Worm (Caenorhabditis elegans) whole organism, L4/young adult: Measurements from ENCODE around the gene lin-52.

Experiments used
- W03F9.2 ChIP-seq: fragments of 150-350 bp; optimal IDR thresholded peaks from 2 replicates; lab custom pipeline; 2014; ENCODE audit warnings: missing biosample characterization, missing genetic modification characterization
- dao-5 ChIP-seq: sonication (generic microtip); optimal IDR thresholded peaks from 2 replicates; lab custom pipeline; 2016; ENCODE audit warnings: missing genotype, missing genetic modification characterization, moderate library complexity, missing compliant biosample characterization
- him-1 ChIP-seq: sonication (generic microtip); optimal IDR thresholded peaks from 2 replicates; lab custom pipeline; 2016; ENCODE audit warnings: missing genotype, missing genetic modification reagents, missing genetic modification characterization, missing compliant biosample characterization

lin-52 gene

ce11 chrIII:9853667-9854620 is 29.4 kb upstream of the lin-52 start:
- TF ChIP-seq him-1 (tag; lab: Kevin White, UChicago): no peak
- no peak for TF ChIP-seq W03F9.2 (tag; lab: Kevin White, UChicago)
- TF ChIP-seq dao-5 (tag; lab: Kevin White, UChicago): no peak

ce11 chrIII:9851547-9851946 is 27.0 kb upstream of the lin-52 start, which contains the start of gene K11H3.3:
Gene K11H3.3, plus strand, starts transcription at chrIII:9851854.
- TF ChIP-seq him-1 (tag; lab: Kevin White, UChicago) (no peak), W03F9.2 (tag; lab: Kevin White, UChicago) (no peak), dao-5 (tag; lab: Kevin White, UChicago) (no peak)

- TF ChIP-seq dao-5 (tag; lab: Kevin White, UChicago): no peak
- TF ChIP-seq him-1 (tag; lab: Kevin White, UChicago): no peak
- TF ChIP-seq W03F9.2 (tag; lab: Kevin White, UChicago): no peak
These were observed 26.3 kb upstream of the lin-52 start for ce11 chrIII:9850877-9851276.

ce11 chrIII:9849950-9850349 is 25.4 kb upstream of the lin-52 start:
- TF ChIP-seq dao-5 (tag; lab: Kevin White, UChicago): no peak
- no peak for TF ChIP-seq W03F9.2 (tag; lab: Kevin White, UChicago)
- no peak for TF ChIP-seq him-1 (tag; lab: Kevin White, UChicago)

- no peak for TF ChIP-seq dao-5 (tag; lab: Kevin White, UChicago)
- no peak for TF ChIP-seq him-1 (tag; lab: Kevin White, UChicago)
- TF ChIP-seq W03F9.2 (tag; lab: Kevin White, UChicago): no peak
These were observed 24.1 kb upstream of the lin-52 start for ce11 chrIII:9848603-9849002.

- TF ChIP-seq W03F9.2 (tag; lab: Kevin White, UChicago): peak; percentile 69
- no peak for TF ChIP-seq dao-5 (tag; lab: Kevin White, UChicago)
These were observed 23.5 kb upstream of the lin-52 start, which contains the start of gene mrpl-36 for ce11 chrIII:9848083-9848482. Gene mrpl-36, minus strand, starts transcription at chrIII:9848116.

ce11 chrIII:9846093-9846492 is 21.5 kb upstream of the lin-52 start, which contains the start of gene K11H3.2:
Gene K11H3.2, plus strand, starts transcription at chrIII:9846393.
- no peak for TF ChIP-seq him-1 (tag; lab: Kevin White, UChicago)
- TF ChIP-seq W03F9.2 (tag; lab: Kevin White, UChicago): no peak
- TF ChIP-seq dao-5 (tag; lab: Kevin White, UChicago): no peak

- TF ChIP-seq dao-5 (tag; lab: Kevin White, UChicago) (no peak), him-1 (tag; lab: Kevin White, UChicago) (no peak), W03F9.2 (tag; lab: Kevin White, UChicago) (no peak)
These were observed 19.2 kb upstream of the lin-52 start, which contains the start of gene K11H3.5 for ce11 chrIII:9843715-9844114. Gene K11H3.5, plus strand, starts transcription at chrIII:9843768.

ce11 chrIII:9834888-9835287 is 10.3 kb upstream of the lin-52 start, which contains the start of gene K11H3.8:
Gene K11H3.8, plus strand, starts transcription at chrIII:9835188.
- TF ChIP-seq dao-5 (tag; lab: Kevin White, UChicago) (no peak), W03F9.2 (tag; lab: Kevin White, UChicago) (no peak), him-1 (tag; lab: Kevin White, UChicago) (no peak)

ce11 chrIII:9832569-9832968 is 8.0 kb upstream of the lin-52 start:
- no peak for TF ChIP-seq him-1 (tag; lab: Kevin White, UChicago)
- TF ChIP-seq W03F9.2 (tag; lab: Kevin White, UChicago): no peak
- no peak for TF ChIP-seq dao-5 (tag; lab: Kevin White, UChicago)

- TF ChIP-seq dao-5 (tag; lab: Kevin White, UChicago): no peak
- no peak for TF ChIP-seq him-1 (tag; lab: Kevin White, UChicago)
- TF ChIP-seq W03F9.2 (tag; lab: Kevin White, UChicago): no peak
These were observed 6.0 kb upstream of the lin-52 start, which contains the start of gene ZK632.12 for ce11 chrIII:9830502-9830901. Gene ZK632.12, plus strand, starts transcription at chrIII:9830802.

- peak; percentile 85 for TF ChIP-seq W03F9.2 (tag; lab: Kevin White, UChicago)
- no peak for TF ChIP-seq dao-5 (tag; lab: Kevin White, UChicago)
- no peak for TF ChIP-seq him-1 (tag; lab: Kevin White, UChicago)
These were observed 2.8 kb upstream of the lin-52 start, which contains the start of the genes ZK632.10 and ZK632.11 for ce11 chrIII:9827163-9827951. Gene ZK632.10, minus strand, starts transcription at chrIII:9827722. Gene ZK632.11, plus strand, starts transcription at chrIII:9827915.
